Worm (Caenorhabditis elegans): ENCODE measurements around the gene str-199.

Gene str-199

DNA sequence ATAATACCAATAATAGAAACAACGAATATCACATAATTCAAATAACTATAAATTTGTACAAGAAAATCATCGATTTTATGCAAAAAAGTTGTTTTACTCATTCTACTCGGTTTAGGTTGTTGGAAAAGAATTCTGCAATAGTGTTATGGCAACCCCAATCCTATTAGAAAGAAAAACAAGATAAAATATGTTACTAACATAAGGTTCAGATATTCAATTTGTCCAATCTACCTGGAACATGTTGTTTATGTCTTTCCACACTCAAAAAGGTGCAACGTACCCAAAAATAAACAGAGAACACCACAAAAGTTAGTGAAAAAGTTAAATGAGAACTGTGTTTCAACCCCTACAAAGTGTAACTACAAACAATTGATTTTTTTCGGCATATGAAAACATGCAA lies 19.5 kb downstream of the str-199 start, which contains the start of gene srw-51:
Gene srw-51 (minus strand): TSS at position 101 of the 400 bp plus-strand sequence.
- TF ChIP-seq nhr-25 (tag; optimal IDR thresholded peaks at IDR 0.05) (no peak), hmg-11 (tag; optimal IDR thresholded peaks at IDR 0.05) (no peak), fkh-2 (tag; optimal IDR thresholded peaks at IDR 0.05) (no peak), ceh-9 (tag; optimal IDR thresholded peaks at IDR 0.05) (no peak), R02D3.7 (tag; optimal IDR thresholded peaks at IDR 0.05) (no peak), nhr-11 (tag; optimal IDR thresholded peaks at IDR 0.05) (no peak), elt-1 (tag; optimal IDR thresholded peaks at IDR 0.05) (no peak), unc-62 (GFP tag; optimal IDR thresholded peaks at IDR 0.05) (no peak), nhr-237 (tag; optimal IDR thresholded peaks at IDR 0.05) (no peak)

DNA sequence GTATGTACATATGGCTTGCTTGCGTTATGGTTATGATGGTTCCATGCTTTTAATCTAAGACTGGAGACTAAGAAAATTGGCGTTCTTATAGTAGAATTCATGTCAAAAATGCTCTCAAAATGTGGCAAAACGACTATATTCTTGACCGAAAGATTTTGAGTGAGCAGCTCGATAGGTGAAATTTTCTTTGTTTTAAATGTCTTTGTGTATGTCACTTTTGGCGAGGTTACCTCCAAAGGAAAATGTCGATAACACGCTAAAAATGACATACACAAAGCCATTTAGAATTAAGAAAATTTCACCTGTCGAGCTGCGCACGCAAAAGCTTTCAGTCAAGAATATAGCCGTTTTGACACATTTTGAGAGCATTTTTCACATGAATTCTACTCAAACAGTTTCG lies 22.8 kb downstream of the str-199 start, which contains the start of gene srz-66:
Gene srz-66 (minus strand): TSS at position 101 of the 400 bp plus-strand sequence.
- TF ChIP-seq fkh-10 (GFP tag; optimal IDR thresholded peaks at IDR 0.05) (no peak), R02D3.7 (tag; optimal IDR thresholded peaks at IDR 0.05) (no peak), ceh-16 (tag; optimal IDR thresholded peaks at IDR 0.05) (no peak), pqm-1 (tag; optimal IDR thresholded peaks at IDR 0.05) (no peak), nhr-77 (tag; optimal IDR thresholded peaks at IDR 0.05) (no peak), ZK546.5 (tag; optimal IDR thresholded peaks at IDR 0.05) (no peak), nhr-67 (tag; optimal IDR thresholded peaks at IDR 0.05) (no peak), nhr-76 (tag; optimal IDR thresholded peaks at IDR 0.05) (no peak), nhr-43 (tag; optimal IDR thresholded peaks at IDR 0.05; ENCODE audit: poor library complexity, severe bottlenecking) (no peak)

DNA sequence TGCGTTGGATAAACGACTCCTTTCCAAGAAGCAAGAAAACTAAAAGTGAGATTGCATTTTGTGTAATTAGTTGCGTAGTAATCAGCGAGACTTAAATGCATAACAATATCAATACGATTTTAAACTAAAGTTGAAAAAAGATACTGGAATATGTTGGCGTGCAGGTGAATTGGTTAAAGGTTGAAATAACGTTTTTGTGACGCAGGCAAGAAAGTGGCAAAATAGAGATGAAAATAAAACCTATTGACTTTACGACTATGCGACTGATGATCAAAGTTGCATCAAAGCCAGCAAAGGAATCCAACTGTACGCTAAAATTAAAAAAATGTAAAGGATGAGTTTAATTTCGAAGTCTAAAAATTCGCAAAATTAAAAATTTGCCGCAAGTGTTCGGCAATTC lies 24.9 kb downstream of the str-199 start, which contains the start of gene srh-102:
Gene srh-102 (minus strand): TSS at position 101 of the 400 bp plus-strand sequence.
- TF ChIP-seq nhr-237 (tag; optimal IDR thresholded peaks at IDR 0.05) (no peak), pqm-1 (tag; optimal IDR thresholded peaks at IDR 0.05) (no peak), egl-5 (tag; optimal IDR thresholded peaks at IDR 0.05) (no peak), nhr-77 (tag; optimal IDR thresholded peaks at IDR 0.05) (no peak), mdl-1 (tag; optimal IDR thresholded peaks at IDR 0.05) (no peak), ceh-82 (tag; optimal IDR thresholded peaks at IDR 0.05) (no peak), nhr-67 (tag; optimal IDR thresholded peaks at IDR 0.05) (no peak), nhr-28 (tag; optimal IDR thresholded peaks at IDR 0.05) (no peak), ZK546.5 (tag; optimal IDR thresholded peaks at IDR 0.05) (no peak), fkh-2 (tag; optimal IDR thresholded peaks at IDR 0.05) (no peak), nhr-23 (tag; optimal IDR thresholded peaks at IDR 0.05) (no peak), snpc-4 (tag; optimal IDR thresholded peaks at IDR 0.05) (no peak), unc-39 (tag; optimal IDR thresholded peaks at IDR 0.05) (no peak), lin-15B (tag; optimal IDR thresholded peaks at IDR 0.05) (no peak)

DNA sequence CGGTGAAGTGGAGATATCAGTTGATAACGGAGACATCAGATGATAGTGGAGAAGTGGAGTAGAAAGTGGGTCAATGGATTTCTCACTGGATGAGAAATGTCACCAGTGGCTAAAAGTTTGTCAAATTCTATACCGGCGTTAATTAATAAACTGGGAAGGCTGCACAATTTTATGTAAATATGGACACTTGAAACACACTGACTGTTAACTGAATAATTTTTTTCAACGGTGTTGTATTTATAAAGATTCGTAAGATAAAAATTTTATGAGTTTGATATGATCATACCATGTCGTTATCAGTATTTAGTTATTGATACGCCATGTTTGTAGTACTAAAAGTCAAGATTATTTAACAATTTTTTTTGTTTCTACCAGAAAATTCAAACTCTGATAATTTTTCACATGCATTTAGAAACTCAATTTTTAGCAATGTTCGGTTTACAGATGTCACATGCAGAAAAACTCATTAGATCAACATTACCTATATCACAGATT lies 30.8 kb downstream of the str-199 start, which contains the start of gene F40D4.12:
Gene F40D4.12 (plus strand): TSS at position 445 of the 495 bp plus-strand sequence.
- TF ChIP-seq elt-2 (tag; optimal IDR thresholded peaks at IDR 0.05) (peak; percentile 64), fkh-2 (tag; optimal IDR thresholded peaks at IDR 0.05) (no peak), pqm-1 (tag; optimal IDR thresholded peaks at IDR 0.05) (peak; percentile 25)

DNA sequence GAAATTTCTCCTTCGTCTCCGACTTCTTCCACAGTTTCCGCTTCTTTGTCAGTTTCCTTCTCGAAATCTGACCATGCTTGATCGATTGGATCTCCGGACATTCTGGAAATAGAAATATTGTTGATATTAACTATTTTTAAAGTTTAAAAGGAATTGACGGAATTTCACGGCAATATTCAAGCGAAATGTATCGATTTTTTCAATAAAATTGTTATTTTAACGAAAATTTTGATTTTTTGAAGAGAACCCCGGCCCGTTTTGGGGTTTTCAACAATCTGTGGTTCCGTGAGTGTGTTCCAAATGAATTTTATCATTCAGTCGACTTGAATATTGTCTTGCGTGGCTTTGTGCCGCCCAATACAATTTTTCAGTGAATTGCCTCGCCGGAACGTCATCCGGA lies 33.1 kb downstream of the str-199 start, which contains the start of gene F40D4.13:
Gene F40D4.13 (minus strand): TSS at position 101 of the 400 bp plus-strand sequence.
- TF ChIP-seq elt-3 (tag; optimal IDR thresholded peaks at IDR 0.05) (no peak), nhr-11 (tag; optimal IDR thresholded peaks at IDR 0.05) (no peak), nhr-76 (tag; optimal IDR thresholded peaks at IDR 0.05) (no peak), pha-4 (tag; optimal IDR thresholded peaks at IDR 0.05) (no peak), fkh-10 (GFP tag; optimal IDR thresholded peaks at IDR 0.05) (no peak), hmg-11 (tag; optimal IDR thresholded peaks at IDR 0.05) (no peak), sea-2 (GFP tag; optimal IDR thresholded peaks at IDR 0.05) (no peak), lin-15B (tag; optimal IDR thresholded peaks at IDR 0.05) (no peak), fos-1 (tag; optimal IDR thresholded peaks at IDR 0.05) (no peak), lin-39 (tag; optimal IDR thresholded peaks at IDR 0.05) (no peak), aly-2 (tag; optimal IDR thresholded peaks at IDR 0.05) (no peak), nhr-237 (tag; optimal IDR thresholded peaks at IDR 0.05) (no peak), ceh-82 (tag; optimal IDR thresholded peaks at IDR 0.05) (no peak), tbx-2 (tag; optimal IDR thresholded peaks at IDR 0.05) (no peak), R02D3.7 (tag; optimal IDR thresholded peaks at IDR 0.05) (no peak)

Data from whole organism, L3 larva.